Worm (Caenorhabditis elegans) whole organism, L4 larva: ENCODE results near the gene T27E9.2.

Experiments
- D1046.2 ChIP-seq: fragments of 200-800 bp; sonication (Bioruptor generic); IDR thresholded peaks from 2 replicates; pipeline ENCODE4 v1.3.6; 2022; ENCODE audit warnings: missing genetic modification characterization, missing compliant biosample characterization
- F44E2.7 ChIP-seq: fragments of 200-800 bp; sonication (Bioruptor generic); IDR thresholded peaks from 2 replicates; pipeline ENCODE4 v2.1.2; 2022; ENCODE audit warnings: missing genetic modification characterization, missing compliant biosample characterization
- F49E8.2 ChIP-seq: sonication (generic microtip); optimal IDR thresholded peaks from 2 replicates; lab custom pipeline; 2016; ENCODE audit warnings: missing compliant biosample characterization, mild to moderate bottlenecking, missing genetic modification characterization, borderline replicate concordance
- T20F7.1 ChIP-seq: fragments of 200-800 bp; sonication (Bioruptor generic); optimal IDR thresholded peaks from 2 replicates; lab custom pipeline; 2018; ENCODE audit warnings: mild to moderate bottlenecking, missing genetic modification characterization, missing compliant biosample characterization
- Y105C5A.15 ChIP-seq: fragments of 200-800 bp; sonication (Bioruptor generic); IDR thresholded peaks from 2 replicates; pipeline ENCODE4 v1.3.6; 2022; ENCODE audit warnings: missing genetic modification characterization, missing compliant biosample characterization
- ZK546.5 ChIP-seq, 2 experiments: sonication (generic microtip); optimal IDR thresholded peaks; 2 replicates each; lab custom pipeline; 2017; ENCODE audit warnings: missing biosample characterization in 2 of 2, missing genetic modification characterization in 2 of 2
- aha-1 ChIP-seq: fragments of 150-350 bp; peaks from one replicate; lab custom pipeline; 2014; ENCODE audit warnings: missing biosample characterization, missing genetic modification characterization
- aly-2 ChIP-seq: sonication (generic microtip); optimal IDR thresholded peaks from 2 replicates; lab custom pipeline; 2018; ENCODE audit warnings: missing biosample characterization, missing genetic modification characterization
- arid-1 ChIP-seq: fragments of 200-800 bp; sonication (Bioruptor generic); conservative IDR thresholded peaks from 2 replicates; pipeline ENCODE4 v1.3.6; 2022; ENCODE audit warnings: missing genetic modification reagents, missing genetic modification characterization, missing compliant biosample characterization
- attf-4 ChIP-seq: sonication (generic microtip); optimal IDR thresholded peaks from 3 replicates; lab custom pipeline; 2017; ENCODE audit warnings: missing biosample characterization, missing genetic modification characterization
- ceh-20 ChIP-seq: fragments of 200-800 bp; sonication (Bioruptor generic); IDR thresholded peaks from 2 replicates; pipeline ENCODE4 v1.3.6; 2022; ENCODE audit warnings: missing genetic modification reagents, missing genetic modification characterization, missing compliant biosample characterization
- ceh-28 ChIP-seq: fragments of 150-350 bp; optimal IDR thresholded peaks from 2 replicates; lab custom pipeline; 2014; ENCODE audit warnings: missing biosample characterization, missing genetic modification reagents, missing genetic modification characterization
- ceh-62 ChIP-seq: sonication (generic microtip); optimal IDR thresholded peaks from 2 replicates; lab custom pipeline; 2017; ENCODE audit warnings: missing biosample characterization, missing genetic modification characterization
- ceh-82 ChIP-seq: sonication (generic microtip); optimal IDR thresholded peaks from 2 replicates; lab custom pipeline; 2017; ENCODE audit warnings: missing biosample characterization, missing genetic modification characterization
- cey-2 ChIP-seq: sonication (generic microtip); optimal IDR thresholded peaks from 3 replicates; lab custom pipeline; 2017; ENCODE audit warnings: missing genetic modification characterization, mild to moderate bottlenecking, missing compliant biosample characterization, antibody characterized with exemption, borderline replicate concordance; ENCODE audit not compliant: insufficient read depth
- daf-12 ChIP-seq: fragments of 150-350 bp; optimal IDR thresholded peaks from 2 replicates; lab custom pipeline; 2014; ENCODE audit warnings: missing biosample characterization, missing genetic modification reagents, missing genetic modification characterization
- dmd-6 ChIP-seq: fragments of 200-800 bp; sonication (Bioruptor generic); IDR thresholded peaks from 2 replicates; pipeline ENCODE4 v1.3.6; 2022; ENCODE audit warnings: missing genetic modification reagents, missing genetic modification characterization, missing compliant biosample characterization
- dmd-8 ChIP-seq: fragments of 200-800 bp; sonication (Bioruptor generic); IDR thresholded peaks from 2 replicates; pipeline ENCODE4 v1.3.6; 2022; ENCODE audit warnings: missing genetic modification characterization, missing compliant biosample characterization
- dmd-9 ChIP-seq: fragments of 200-800 bp; sonication (Bioruptor generic); IDR thresholded peaks from 2 replicates; pipeline ENCODE4 v1.3.6; 2022; ENCODE audit warnings: missing genetic modification reagents, missing genetic modification characterization, missing compliant biosample characterization
- egl-27 ChIP-seq: sonication (generic microtip); optimal IDR thresholded peaks from 3 replicates; lab custom pipeline; 2017; ENCODE audit warnings: missing biosample characterization, missing genetic modification reagents, missing genetic modification characterization
- egl-43 ChIP-seq: fragments of 200-800 bp; sonication (Bioruptor generic); IDR thresholded peaks from 2 replicates; pipeline ENCODE4 v1.3.6; 2022; ENCODE audit warnings: missing genetic modification reagents, missing genetic modification characterization, missing compliant biosample characterization
- hlh-30 ChIP-seq: sonication (generic microtip); optimal IDR thresholded peaks from 2 replicates; lab custom pipeline; 2017; ENCODE audit warnings: antibody characterized with exemption, mild to moderate bottlenecking, missing genetic modification characterization, missing compliant biosample characterization; ENCODE audit not compliant: insufficient read depth
- hmg-1.1 ChIP-seq: fragments of 200-800 bp; sonication (Bioruptor generic); IDR thresholded peaks from 2 replicates; pipeline ENCODE4 v1.3.6; 2022; ENCODE audit warnings: missing genetic modification reagents, missing genetic modification characterization, missing compliant biosample characterization
- lim-7 ChIP-seq: fragments of 200-800 bp; sonication (Bioruptor generic); IDR thresholded peaks from 2 replicates; pipeline ENCODE4 v1.3.6; 2022; ENCODE audit warnings: missing genetic modification characterization, missing compliant biosample characterization
- lir-3 ChIP-seq: sonication (generic microtip); optimal IDR thresholded peaks from 2 replicates; lab custom pipeline; 2016; ENCODE audit warnings: mild to moderate bottlenecking, missing genetic modification characterization, missing compliant biosample characterization
- lsy-2 ChIP-seq, 2 experiments: fragments of 150-350 bp in 1 of 2; sonication (generic microtip) in 1 of 2; optimal IDR thresholded peaks; 2 replicates each; lab custom pipeline; 2014 to 2017; ENCODE audit warnings: missing biosample characterization in 2 of 2, missing genetic modification characterization in 2 of 2
- madf-9 ChIP-seq: fragments of 200-800 bp; sonication (Bioruptor generic); conservative IDR thresholded peaks from 2 replicates; pipeline ENCODE4 v1.3.6; 2022; ENCODE audit warnings: missing genetic modification reagents, missing genetic modification characterization, missing compliant biosample characterization
- mdl-1 ChIP-seq, 2 experiments: fragments of 150-350 bp in 1 of 2; sonication (generic microtip) in 1 of 2; optimal IDR thresholded peaks; 2 replicates each; lab custom pipeline; 2014 to 2017; ENCODE audit warnings: missing biosample characterization in 2 of 2, missing genetic modification characterization in 2 of 2
- mdt-29 ChIP-seq: fragments of 200-800 bp; sonication (Bioruptor generic); IDR thresholded peaks from 2 replicates; pipeline ENCODE4 v1.3.6; 2022; ENCODE audit warnings: missing genetic modification reagents, missing genetic modification characterization, missing compliant biosample characterization
- mes-2 ChIP-seq: sonication (generic microtip); optimal IDR thresholded peaks from 2 replicates; lab custom pipeline; 2016; ENCODE audit warnings: missing genotype, mild to moderate bottlenecking, missing genetic modification characterization, missing compliant biosample characterization; ENCODE audit not compliant: poor library complexity, severe bottlenecking
- mxl-2 ChIP-seq: fragments of 200-800 bp; sonication (Bioruptor generic); conservative IDR thresholded peaks from 2 replicates; pipeline ENCODE4 v1.3.6; 2022; ENCODE audit warnings: missing genetic modification reagents, missing genetic modification characterization, missing compliant biosample characterization
- mxl-3 ChIP-seq: fragments of 200-800 bp; sonication (Bioruptor generic); optimal IDR thresholded peaks from 2 replicates; lab custom pipeline; 2018; ENCODE audit warnings: mild to moderate bottlenecking, missing genetic modification characterization, missing compliant biosample characterization
- nhr-10 ChIP-seq: fragments of 150-350 bp; optimal IDR thresholded peaks from 2 replicates; lab custom pipeline; 2014; ENCODE audit warnings: missing biosample characterization, missing genetic modification characterization
- nhr-48 ChIP-seq: sonication (generic microtip); optimal IDR thresholded peaks from 2 replicates; lab custom pipeline; 2016; ENCODE audit warnings: mild to moderate bottlenecking, missing genetic modification characterization, missing compliant biosample characterization
- nhr-6 ChIP-seq: fragments of 150-350 bp; optimal IDR thresholded peaks from 2 replicates; lab custom pipeline; 2014; ENCODE audit warnings: missing biosample characterization, missing genetic modification characterization
- pha-4 ChIP-seq, 2 experiments: fragments of 150-350 bp in 1 of 2; fragments of 200-800 bp in 1 of 2; sonication (Bioruptor generic) in 1 of 2; IDR thresholded peaks in 1 of 2; optimal IDR thresholded peaks in 1 of 2; 2 replicates each; pipeline versions ENCODE4 v1.3.6 to Lab custom; 2014 to 2022; ENCODE audit warnings: missing genetic modification characterization in 2 of 2, missing genetic modification reagents in 2 of 2, missing biosample characterization in 1 of 2, missing compliant biosample characterization in 1 of 2
- php-3 ChIP-seq: fragments of 200-800 bp; sonication (Bioruptor generic); IDR thresholded peaks from 2 replicates; pipeline ENCODE4 v1.3.6; 2022; ENCODE audit warnings: missing genetic modification reagents, missing genetic modification characterization, missing compliant biosample characterization
- pqm-1 ChIP-seq: sonication (generic microtip); optimal IDR thresholded peaks from 2 replicates; lab custom pipeline; 2017; ENCODE audit warnings: missing biosample characterization, missing genetic modification characterization
- rbr-2 ChIP-seq: sonication (generic microtip); optimal IDR thresholded peaks from 2 replicates; lab custom pipeline; 2016; ENCODE audit warnings: missing genotype, missing genetic modification characterization, missing compliant biosample characterization
- sdz-12 ChIP-seq: fragments of 200-800 bp; sonication (Bioruptor generic); optimal IDR thresholded peaks from 2 replicates; lab custom pipeline; 2018; ENCODE audit warnings: mild to moderate bottlenecking, missing genetic modification characterization, missing compliant biosample characterization
- snpc-1.2 ChIP-seq: fragments of 200-800 bp; sonication (Bioruptor generic); IDR thresholded peaks from 2 replicates; pipeline ENCODE4 v1.3.6; 2022; ENCODE audit warnings: missing genetic modification reagents, missing genetic modification characterization, missing compliant biosample characterization
- spr-3 ChIP-seq: fragments of 200-800 bp; sonication (Bioruptor generic); optimal IDR thresholded peaks from 2 replicates; lab custom pipeline; 2018; ENCODE audit warnings: mild to moderate bottlenecking, missing genetic modification characterization, missing compliant biosample characterization
- tag-97 ChIP-seq: fragments of 200-800 bp; sonication (Bioruptor generic); IDR thresholded peaks from 2 replicates; pipeline ENCODE4 v1.3.6; 2022; ENCODE audit warnings: missing genetic modification characterization, missing compliant biosample characterization
- tra-1 ChIP-seq: fragments of 200-800 bp; sonication (Bioruptor generic); IDR thresholded peaks from 2 replicates; pipeline ENCODE4 v1.3.6; 2022; ENCODE audit warnings: missing genetic modification reagents, missing genetic modification characterization, missing compliant biosample characterization
- unc-62 ChIP-seq, 3 experiments: fragments of 150-350 bp in 1 of 3; sonication (generic microtip); optimal IDR thresholded peaks in 2 of 3; peaks in 1 of 3; 1 replicate in 1 of 3; 2 replicates in 2 of 3; lab custom pipeline; 2014 to 2017; ENCODE audit warnings: missing biosample characterization in 3 of 3, missing genetic modification characterization in 3 of 3, missing genetic modification reagents in 3 of 3, missing genotype in 1 of 3
- zfp-3 ChIP-seq: fragments of 200-800 bp; sonication (Bioruptor generic); conservative IDR thresholded peaks from 2 replicates; pipeline ENCODE4 v1.3.6; 2022; ENCODE audit warnings: missing genetic modification reagents, missing genetic modification characterization, missing compliant biosample characterization
- zip-2 ChIP-seq: fragments of 150-350 bp; optimal IDR thresholded peaks from 2 replicates; lab custom pipeline; 2014; ENCODE audit warnings: missing biosample characterization, missing genetic modification characterization
- ztf-7 ChIP-seq: fragments of 150-350 bp; optimal IDR thresholded peaks from 2 replicates; lab custom pipeline; 2014; ENCODE audit warnings: missing biosample characterization, missing genetic modification characterization

Gene T27E9.2

DNA sequence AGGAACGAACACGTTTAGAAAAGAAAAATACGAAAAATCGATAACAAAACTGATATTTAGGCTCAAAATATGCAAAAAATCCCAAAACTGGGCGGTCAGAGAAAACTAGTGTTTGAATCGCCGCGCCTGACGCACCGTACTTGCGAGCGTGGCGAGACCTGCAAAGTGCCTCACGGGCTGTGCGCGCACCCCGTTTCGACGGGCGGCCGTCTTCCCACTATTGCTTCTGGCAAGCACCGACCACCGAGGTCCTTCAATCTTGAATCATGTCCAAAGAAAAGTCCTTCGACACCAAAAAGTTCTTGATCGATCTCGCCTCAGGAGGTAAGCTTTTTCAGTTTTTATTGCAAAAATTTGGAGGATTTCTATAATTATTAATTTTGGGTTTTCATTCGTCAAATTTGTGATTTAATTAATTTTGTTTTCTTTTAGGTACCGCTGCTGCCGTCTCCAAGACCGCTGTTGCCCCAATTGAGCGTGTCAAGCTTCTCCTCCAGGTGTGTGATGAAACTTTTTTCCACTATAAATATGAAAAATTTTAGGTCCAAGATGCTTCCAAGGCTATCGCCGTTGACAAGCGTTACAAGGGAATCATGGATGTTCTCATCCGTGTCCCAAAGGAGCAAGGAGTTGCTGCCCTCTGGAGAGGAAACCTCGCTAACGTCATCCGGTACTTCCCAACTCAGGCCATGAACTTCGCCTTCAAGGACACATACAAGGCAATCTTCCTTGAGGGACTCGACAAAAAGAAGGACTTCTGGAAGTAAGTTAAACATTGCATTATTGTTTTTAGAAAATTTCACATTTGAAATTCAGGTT lies 790 bp upstream of the T27E9.2 start, which contains the start of gene ant-1.1 (continued):
- TF ChIP-seq mxl-3 (GFP tag; lab: Kevin White, UChicago) (peak; percentile 70), lim-7 (GFP tag; lab: Robert Waterston, UW) (peak; percentile 64; the same call in 1 of the 2 replicates), pha-4 (GFP tag; IDR thresholded peaks at IDR 0.05; lab: Robert Waterston, UW) (peak; percentile 83), pha-4 (tag; optimal IDR thresholded peaks at IDR 0.05; lab: Kevin White, UChicago) (no peak), snpc-1.2 (GFP tag; lab: Robert Waterston, UW) (0 out of 2 replicates have a peak, but pooled peaks have one; percentile 43), mdl-1 (tag; optimal IDR thresholded peaks at IDR 0.05; lab: Kevin White, UChicago) (peak; percentile 4 to 50), tra-1 (GFP tag; lab: Robert Waterston, UW) (peak; percentile 81), T20F7.1 (GFP tag; lab: Kevin White, UChicago) (peak; percentile 86), ceh-28 (peak; percentile 53), lir-3 (tag; lab: Kevin White, UChicago) (no peak), Y105C5A.15 (GFP tag; lab: Robert Waterston, UW) (no peak), nhr-6 (tag; lab: Kevin White, UChicago) (peak; percentile 86), mxl-2 (GFP tag; lab: Robert Waterston, UW) (no peak), tag-97 (no peak), spr-3 (peak; percentile 70), ceh-20 (GFP tag; lab: Robert Waterston, UW) (peak; percentile 85), attf-4 (tag; lab: Kevin White, UChicago) (no peak), sdz-12 (GFP tag; lab: Kevin White, UChicago) (no peak), egl-27 (tag; lab: Kevin White, UChicago) (no peak), zip-2 (no peak), dmd-6 (peak; percentile 89), D1046.2 (peak; percentile 77; the same call in 1 of the 2 replicates), ceh-62 (no peak), ztf-7 (tag; lab: Kevin White, UChicago) (peak; percentile 6), aly-2 (tag; lab: Kevin White, UChicago) (no peak), lsy-2 (tag; optimal IDR thresholded peaks at IDR 0.05; lab: Kevin White, UChicago) (peak; percentile 98 to 99), hlh-30 (tag; lab: Kevin White, UChicago) (peak; percentile 91), F44E2.7 (GFP tag; lab: Robert Waterston, UW) (no peak), nhr-48 (tag; lab: Kevin White, UChicago) (peak; percentile 63), nhr-10 (tag; lab: Kevin White, UChicago) (no peak), mes-2 (tag; lab: Kevin White, UChicago) (peak; percentile 95), daf-12 (tag; lab: Kevin White, UChicago) (no peak), arid-1 (GFP tag; lab: Robert Waterston, UW) (peak; percentile 90), dmd-8 (GFP tag; lab: Robert Waterston, UW) (no peak), aha-1 (tag; lab: Kevin White, UChicago) (peak; percentile 99), zfp-3 (peak; percentile 91), F49E8.2 (tag; lab: Kevin White, UChicago) (no peak), pqm-1 (peak; percentile 21), unc-62 (GFP tag; optimal IDR thresholded peaks at IDR 0.05 in 1 of 2; lab: Kevin White, UChicago) (peak in 1 of 2 experiments; percentile 82), unc-62 (tag; optimal IDR thresholded peaks at IDR 0.05; lab: Kevin White, UChicago) (no peak), egl-43 (GFP tag; lab: Robert Waterston, UW) (peak; percentile 88), ZK546.5 (tag; optimal IDR thresholded peaks at IDR 0.05; lab: Kevin White, UChicago) (peak; percentile 50 to 96), rbr-2 (tag; lab: Kevin White, UChicago) (peak; percentile 92), madf-9 (GFP tag; lab: Robert Waterston, UW) (peak; percentile 85), cey-2 (tag; lab: Kevin White, UChicago) (no peak), hmg-1.1 (GFP tag; lab: Robert Waterston, UW) (peak; percentile 92), dmd-9 (GFP tag; lab: Robert Waterston, UW) (no peak), ceh-82 (tag; lab: Kevin White, UChicago) (no peak), php-3 (GFP tag; lab: Robert Waterston, UW) (0 out of 2 replicates have a peak, but pooled peaks have one; percentile 36), mdt-29 (GFP tag; lab: Robert Waterston, UW) (peak; percentile 88)
